Fruit fly (Drosophila melanogaster): ENCODE results near the gene CG8675.

- TF ChIP-seq psq (GFP tag; optimal IDR thresholded peaks at IDR 0.05) (no peak), rgr (GFP tag; optimal IDR thresholded peaks at IDR 0.05) (no peak), Sp1 (GFP tag; optimal IDR thresholded peaks at IDR 0.05) (no peak), ey (GFP tag; optimal IDR thresholded peaks at IDR 0.05) (no peak), h (GFP tag; optimal IDR thresholded peaks at IDR 0.05) (no peak), brk (GFP tag; optimal IDR thresholded peaks at IDR 0.05) (no peak), br (GFP tag; optimal IDR thresholded peaks at IDR 0.05) (no peak), CrebA (GFP tag; optimal IDR thresholded peaks at IDR 0.05; ENCODE audit: borderline replicate concordance) (no peak)
Measured at dm6 chrX:17227462-17227861, 21.8 kb downstream of the CG8675 start.

Measured in whole organism, wandering third instar larva.